Worm (Caenorhabditis elegans) whole organism, L3 larva: ENCODE measurements around the gene gnrr-4.
A peak's percentile ranks its signal among the peaks of the same experiment; 100 is the strongest.

Source experiments
- ZK546.5 ChIP-seq: sonication (generic microtip); optimal IDR thresholded peaks from 2 replicates; lab custom pipeline; 2017; ENCODE audit warnings: missing biosample characterization, missing genetic modification characterization
- aly-2 ChIP-seq: fragments of 150-350 bp; optimal IDR thresholded peaks from 2 replicates; lab custom pipeline; 2014; ENCODE audit warnings: missing biosample characterization, missing genetic modification characterization
- ama-1 ChIP-seq: fragments of 150-350 bp; optimal IDR thresholded peaks from 2 replicates; lab custom pipeline; 2018
- ceh-16 ChIP-seq: sonication (generic microtip); optimal IDR thresholded peaks from 2 replicates; lab custom pipeline; 2017; ENCODE audit warnings: missing biosample characterization, missing genetic modification characterization
- ceh-28 ChIP-seq: fragments of 150-350 bp; optimal IDR thresholded peaks from 2 replicates; lab custom pipeline; 2014; ENCODE audit warnings: missing biosample characterization, missing genetic modification reagents, missing genetic modification characterization
- ceh-82 ChIP-seq: fragments of 150-350 bp; optimal IDR thresholded peaks from 2 replicates; lab custom pipeline; 2014; ENCODE audit warnings: missing biosample characterization, missing genetic modification characterization
- daf-12 ChIP-seq: fragments of 150-350 bp; optimal IDR thresholded peaks from 2 replicates; lab custom pipeline; 2014; ENCODE audit warnings: missing biosample characterization, missing genetic modification reagents, missing genetic modification characterization
- egl-27 ChIP-seq: sonication (generic microtip); optimal IDR thresholded peaks from 4 replicates; lab custom pipeline; 2017; ENCODE audit warnings: missing biosample characterization, missing genetic modification reagents, missing genetic modification characterization
- egl-5 ChIP-seq: fragments of 150-350 bp; optimal IDR thresholded peaks from 2 replicates; lab custom pipeline; 2017; ENCODE audit warnings: missing biosample characterization, missing genetic modification reagents, missing genetic modification characterization, inconsistent platforms
- elt-1 ChIP-seq: fragments of 150-350 bp; optimal IDR thresholded peaks from 2 replicates; lab custom pipeline; 2014; ENCODE audit warnings: missing biosample characterization, missing genetic modification characterization
- elt-2 ChIP-seq: sonication (generic microtip); optimal IDR thresholded peaks from 2 replicates; lab custom pipeline; 2016; ENCODE audit warnings: missing genetic modification reagents, mild to moderate bottlenecking, missing genetic modification characterization, missing compliant biosample characterization
- eor-1 ChIP-seq, 2 experiments: fragments of 150-350 bp; optimal IDR thresholded peaks; 2 replicates each; lab custom pipeline; 2014 to 2018; ENCODE audit warnings: missing biosample characterization in 2 of 2, missing genetic modification characterization in 2 of 2
- fkh-2 ChIP-seq: fragments of 150-350 bp; optimal IDR thresholded peaks from 2 replicates; lab custom pipeline; 2014; ENCODE audit warnings: missing biosample characterization, missing genetic modification reagents, missing genetic modification characterization
- fos-1 ChIP-seq: fragments of 150-350 bp; optimal IDR thresholded peaks from 2 replicates; lab custom pipeline; 2014; ENCODE audit warnings: missing biosample characterization, missing genetic modification characterization
- jun-1 ChIP-seq: fragments of 150-350 bp; optimal IDR thresholded peaks from 2 replicates; lab custom pipeline; 2014; ENCODE audit warnings: missing biosample characterization, missing genetic modification reagents, missing genetic modification characterization
- lin-15B ChIP-seq: fragments of 150-350 bp; optimal IDR thresholded peaks from 2 replicates; lab custom pipeline; 2014; ENCODE audit warnings: missing biosample characterization, missing genetic modification characterization
- lin-39 ChIP-seq: fragments of 150-350 bp; optimal IDR thresholded peaks from 2 replicates; lab custom pipeline; 2018; ENCODE audit warnings: missing biosample characterization, missing genetic modification reagents, missing genetic modification characterization
- mdl-1 ChIP-seq: fragments of 150-350 bp; optimal IDR thresholded peaks from 2 replicates; lab custom pipeline; 2014; ENCODE audit warnings: missing biosample characterization, missing genetic modification characterization
- mml-1 ChIP-seq: fragments of 150-350 bp; sonication (generic microtip); optimal IDR thresholded peaks from 3 replicates; lab custom pipeline; 2014; ENCODE audit warnings: missing biosample characterization, missing genetic modification characterization
- nfya-1 ChIP-seq: sonication (generic microtip); optimal IDR thresholded peaks from 2 replicates; lab custom pipeline; 2017; ENCODE audit warnings: missing genetic modification characterization, mild to moderate bottlenecking, missing compliant biosample characterization, antibody characterized with exemption, moderate library complexity; ENCODE audit not compliant: insufficient read depth
- nhr-23 ChIP-seq: fragments of 150-350 bp; optimal IDR thresholded peaks from 2 replicates; lab custom pipeline; 2014; ENCODE audit warnings: missing biosample characterization, missing genetic modification reagents, missing genetic modification characterization
- nhr-237 ChIP-seq: fragments of 150-350 bp; optimal IDR thresholded peaks from 2 replicates; lab custom pipeline; 2014; ENCODE audit warnings: missing biosample characterization, missing genetic modification characterization
- nhr-25 ChIP-seq: sonication (generic microtip); optimal IDR thresholded peaks from 2 replicates; lab custom pipeline; 2017; ENCODE audit warnings: missing biosample characterization, missing genetic modification characterization
- nhr-28 ChIP-seq: fragments of 150-350 bp; optimal IDR thresholded peaks from 2 replicates; lab custom pipeline; 2014; ENCODE audit warnings: missing biosample characterization, missing genetic modification characterization
- nhr-43 ChIP-seq: sonication (generic microtip); optimal IDR thresholded peaks from 2 replicates; lab custom pipeline; 2016; ENCODE audit warnings: mild to moderate bottlenecking, missing genetic modification characterization, missing compliant biosample characterization; ENCODE audit not compliant: poor library complexity, severe bottlenecking
- nhr-76 ChIP-seq: fragments of 150-350 bp; sonication (generic microtip); optimal IDR thresholded peaks from 5 replicates; lab custom pipeline; 2014; ENCODE audit warnings: missing biosample characterization, missing genetic modification characterization
- pha-4 ChIP-seq: fragments of 150-350 bp; optimal IDR thresholded peaks from 2 replicates; lab custom pipeline; 2014; ENCODE audit warnings: missing biosample characterization, missing genetic modification reagents, missing genetic modification characterization
- pqm-1 ChIP-seq: fragments of 150-350 bp; optimal IDR thresholded peaks from 2 replicates; lab custom pipeline; 2017; ENCODE audit warnings: missing biosample characterization, missing genetic modification characterization, inconsistent platforms
- sea-2 ChIP-seq: fragments of 150-350 bp; sonication (generic microtip); optimal IDR thresholded peaks from 4 replicates; lab custom pipeline; 2014; ENCODE audit warnings: missing biosample characterization, missing genetic modification reagents, missing genetic modification characterization
- tbx-2 ChIP-seq: sonication (generic microtip); optimal IDR thresholded peaks from 2 replicates; lab custom pipeline; 2016; ENCODE audit warnings: mild to moderate bottlenecking, missing genetic modification characterization, missing compliant biosample characterization
- unc-62 ChIP-seq: fragments of 150-350 bp; sonication (generic microtip); optimal IDR thresholded peaks from 4 replicates; lab custom pipeline; 2014; ENCODE audit warnings: missing biosample characterization, missing genetic modification reagents, missing genetic modification characterization
- zag-1 ChIP-seq: fragments of 150-350 bp; optimal IDR thresholded peaks from 2 replicates; lab custom pipeline; 2014; ENCODE audit warnings: missing biosample characterization, missing genetic modification characterization
- ztf-4 ChIP-seq: fragments of 150-350 bp; optimal IDR thresholded peaks from 2 replicates; lab custom pipeline; 2014; ENCODE audit warnings: missing biosample characterization, missing genetic modification characterization

Gene gnrr-4

DNA sequence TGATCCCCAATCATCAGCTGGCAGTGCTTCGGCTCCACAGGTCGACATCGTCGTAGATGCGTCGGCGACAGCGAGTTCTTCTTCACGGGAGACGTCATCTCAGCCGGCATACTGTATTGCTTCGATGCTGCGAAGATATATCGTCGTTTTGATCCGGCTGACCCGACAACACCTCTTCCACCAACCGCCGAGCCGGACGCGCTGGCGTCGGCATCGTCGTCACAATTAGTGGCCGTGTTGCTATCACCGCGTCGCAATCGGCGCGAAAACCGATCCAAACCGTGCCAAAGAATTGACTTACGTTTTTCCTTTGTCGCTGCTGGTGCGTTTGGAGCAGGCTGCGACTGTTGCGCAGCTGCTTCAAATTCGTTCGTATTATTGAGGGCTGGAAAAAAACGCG lies 16.9 kb downstream of the gnrr-4 start:
- TF ChIP-seq lin-15B (tag; lab: Kevin White, UChicago) (no peak), zag-1 (no peak)

DNA sequence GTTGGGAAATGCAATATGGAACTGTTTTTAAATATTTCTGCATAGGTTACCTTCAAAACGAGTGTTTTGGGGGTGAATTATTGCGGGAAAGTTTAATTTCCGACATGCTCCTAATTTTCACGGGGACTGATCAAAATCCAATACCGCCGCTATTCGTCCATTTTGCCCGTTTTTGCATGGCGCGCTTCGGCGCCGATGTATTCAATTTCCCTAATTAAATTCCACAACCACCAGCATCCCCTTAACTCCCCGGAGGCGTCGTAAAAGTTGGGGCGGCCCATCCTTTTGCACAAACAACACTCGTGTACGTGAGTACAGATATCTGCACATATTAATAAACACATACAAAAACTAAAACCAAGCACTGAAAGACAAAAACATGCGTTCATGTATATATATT lies 18.6 kb downstream of the gnrr-4 start:
- TF ChIP-seq ztf-4 (tag; lab: Kevin White, UChicago) = no peak
- TF ChIP-seq lin-39 (tag; lab: Kevin White, UChicago) = no peak
- TF ChIP-seq daf-12 = no peak
- no peak for TF ChIP-seq tbx-2
- no peak for TF ChIP-seq ceh-16 (tag; lab: Kevin White, UChicago)
- TF ChIP-seq egl-5 (tag; lab: Kevin White, UChicago) = no peak
- TF ChIP-seq nfya-1 (tag; lab: Kevin White, UChicago) = no peak
- no peak for TF ChIP-seq elt-2 (tag; lab: Kevin White, UChicago)
- TF ChIP-seq egl-27 (tag; lab: Kevin White, UChicago) = no peak
- TF ChIP-seq ceh-28 (tag; lab: Kevin White, UChicago) = no peak
- no peak for TF ChIP-seq nhr-23 (tag; lab: Kevin White, UChicago)
- no peak for TF ChIP-seq fkh-2
- TF ChIP-seq nhr-25 = no peak
- no peak for TF ChIP-seq eor-1 (tag; optimal IDR thresholded peaks at IDR 0.05; lab: Kevin White, UChicago)
- TF ChIP-seq ZK546.5 = no peak
- TF ChIP-seq nhr-43 (tag; lab: Kevin White, UChicago) = no peak
- no peak for TF ChIP-seq ama-1 (lab: Kevin White, UChicago)
- TF ChIP-seq aly-2 (tag; lab: Kevin White, UChicago) = no peak

DNA sequence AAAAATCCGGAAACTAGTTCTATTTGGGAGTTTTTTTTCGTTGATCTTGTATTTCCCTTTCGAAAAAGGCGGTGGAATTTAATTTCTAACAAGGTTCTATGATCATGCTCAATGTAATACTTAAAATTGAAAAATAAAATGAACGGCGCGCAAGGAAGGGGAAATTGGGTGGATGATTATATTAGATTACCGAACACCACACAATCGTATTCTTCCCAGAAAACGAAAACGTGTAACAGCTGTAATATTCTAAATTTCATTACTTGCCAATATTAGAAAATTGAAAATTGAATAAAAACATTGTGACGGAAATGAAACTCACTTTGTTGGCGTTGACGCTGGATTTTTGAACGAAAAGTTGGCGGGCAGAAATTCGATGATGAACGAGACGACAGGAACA lies 19.4 kb downstream of the gnrr-4 start:
- TF ChIP-seq nfya-1 (tag; lab: Kevin White, UChicago) (no peak), mdl-1 (tag; lab: Kevin White, UChicago) (no peak), lin-39 (tag; lab: Kevin White, UChicago) (no peak), pqm-1 (tag; lab: Kevin White, UChicago) (no peak), ceh-16 (tag; lab: Kevin White, UChicago) (no peak), mml-1 (tag; lab: Kevin White, UChicago) (no peak), egl-5 (tag; lab: Kevin White, UChicago) (no peak), unc-62 (GFP tag; lab: Kevin White, UChicago) (no peak), jun-1 (no peak), elt-1 (tag; lab: Kevin White, UChicago) (no peak), sea-2 (GFP tag; lab: Kevin White, UChicago) (no peak), nhr-76 (tag; lab: Kevin White, UChicago) (no peak), daf-12 (no peak), nhr-25 (no peak), pha-4 (tag; lab: Kevin White, UChicago) (no peak), nhr-28 (tag; lab: Kevin White, UChicago) (no peak), ceh-82 (tag; lab: Kevin White, UChicago) (no peak)
- TF ChIP-seq, all 47 proteins: peak for 0

DNA sequence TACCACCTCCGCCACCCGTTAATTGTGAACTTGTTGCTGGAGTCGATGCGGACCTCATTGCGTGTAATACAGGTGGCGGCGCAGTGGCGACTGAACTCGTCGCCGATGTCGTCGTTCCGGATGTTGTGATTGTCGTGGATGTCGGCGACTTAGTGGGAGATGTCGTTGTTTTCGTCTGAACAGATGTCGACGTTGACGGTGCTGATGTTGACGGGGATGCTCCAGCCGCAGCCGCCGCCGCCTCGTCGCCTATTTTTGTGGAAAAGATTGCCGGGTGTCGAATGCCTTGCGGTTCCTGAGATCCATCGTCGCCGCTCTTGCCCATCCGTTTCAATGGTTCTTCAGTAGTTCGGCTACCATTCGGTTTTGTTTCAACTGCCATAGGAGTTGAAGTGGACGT lies 22.2 kb downstream of the gnrr-4 start:
- TF ChIP-seq ztf-4 (tag; lab: Kevin White, UChicago) = no peak
- TF ChIP-seq ZK546.5 = no peak
- TF ChIP-seq nfya-1 (tag; lab: Kevin White, UChicago) = no peak

DNA sequence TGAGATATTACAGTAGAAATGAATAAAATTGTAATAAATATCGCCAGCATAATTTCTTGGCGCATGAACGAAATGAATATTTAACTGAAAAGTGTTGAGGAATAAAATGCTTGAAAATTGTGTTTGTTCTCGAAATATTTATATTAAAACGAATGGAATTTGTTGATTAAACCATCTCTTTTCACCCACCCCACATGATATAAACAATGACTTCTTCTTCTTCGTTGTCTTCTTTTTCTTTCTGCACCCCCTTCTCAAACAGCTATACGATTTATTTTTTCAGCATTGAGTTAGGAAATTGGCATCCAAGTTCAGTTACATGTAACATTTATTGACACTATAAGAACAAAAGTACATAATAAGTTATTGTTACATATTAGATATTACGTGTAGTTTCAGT lies 23.0 kb downstream of the gnrr-4 start, which contains the start of gene C41G11.1:
C41G11.1 (minus strand) TSS at position 101 of the 400 bp plus-strand sequence.
- TF ChIP-seq fos-1 = no peak
- no peak for TF ChIP-seq pha-4 (tag; lab: Kevin White, UChicago)

DNA sequence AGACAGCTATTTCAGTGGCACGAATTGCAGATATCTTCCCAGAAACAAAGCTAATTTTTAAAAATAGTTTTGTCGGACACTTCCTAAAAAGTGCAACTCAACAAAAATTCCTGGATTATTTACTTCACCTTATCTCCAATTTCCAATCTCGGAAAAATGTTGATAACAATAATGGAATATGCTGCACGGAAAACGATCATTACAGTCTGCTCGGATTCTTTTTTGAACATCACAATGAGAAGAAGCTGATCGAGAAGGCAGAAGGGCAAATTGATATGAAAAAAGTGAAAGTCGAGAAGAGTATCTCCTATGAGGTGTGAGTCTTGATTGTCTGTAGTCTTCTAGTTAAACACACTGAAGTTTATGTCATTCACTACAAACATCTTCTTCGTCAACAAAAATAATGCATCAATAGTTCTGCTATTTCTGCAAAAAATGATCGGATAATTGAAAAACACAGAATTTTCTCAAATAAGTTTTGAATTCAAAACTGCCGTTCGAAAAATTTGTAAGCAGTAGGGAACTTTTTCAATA lies 27.2 kb downstream of the gnrr-4 start:
- TF ChIP-seq nhr-237 (no peak), elt-2 (tag; lab: Kevin White, UChicago) (peak; percentile 28)
